Worm (Caenorhabditis elegans): Measurements from ENCODE around the gene T25B6.3.

- no peak for TF ChIP-seq C34B4.2 (tag; optimal IDR thresholded peaks at IDR 0.05)
- no peak for TF ChIP-seq egl-27 (tag; optimal IDR thresholded peaks at IDR 0.05)
Measured at ce11 chrX:9036237-9036636, 8.8 kb downstream of the T25B6.3 start.
